Fruit fly (Drosophila melanogaster): ENCODE results near the gene Rab9Fb.
"Not testable (repeated sequence)": the region's sequence is repeated elsewhere in the genome, so short reads cannot be mapped to it uniquely, and the experiment has no call there.

Gene Rab9Fb

dm6 chrX:10952386-10952785, at the start of gene Rab9Fb:
Rab9Fb (minus strand) TSS chrX:10952486.
- TF ChIP-seq Clk (GFP tag; optimal IDR thresholded peaks at IDR 0.05) (no peak), cic (GFP tag; optimal IDR thresholded peaks at IDR 0.05) (no peak), CG7101 (tag; optimal IDR thresholded peaks at IDR 0.05) (no peak), pad (GFP tag; optimal IDR thresholded peaks at IDR 0.05) (no peak), bab1 (GFP tag; optimal IDR thresholded peaks at IDR 0.05) (no peak), Crg-1 (GFP tag; optimal IDR thresholded peaks at IDR 0.05) (no peak), kay (GFP tag; ENCODE audit: borderline replicate concordance) (no peak), toe (GFP tag; optimal IDR thresholded peaks at IDR 0.05) (no peak)

dm6 chrX:10966978-10967731, 14.9 kb upstream of the Rab9Fb start, which contains the start of gene C901:
C901 (minus strand) TSS chrX:10967134.
- TF ChIP-seq Crg-1 (GFP tag; optimal IDR thresholded peaks at IDR 0.05) (no peak), tj (GFP tag; optimal IDR thresholded peaks at IDR 0.05) (no peak), bab1 (GFP tag; optimal IDR thresholded peaks at IDR 0.05) (no peak), CG7045 (GFP tag; optimal IDR thresholded peaks at IDR 0.05) (no peak), ovo (GFP tag; optimal IDR thresholded peaks at IDR 0.05) (no peak), kay (GFP tag; ENCODE audit: borderline replicate concordance) (no peak), cnc (optimal IDR thresholded peaks at IDR 0.05) (no peak), toe (GFP tag; optimal IDR thresholded peaks at IDR 0.05) (no peak), CG14711 (tag; optimal IDR thresholded peaks at IDR 0.05) (no peak), Mnt (GFP tag; optimal IDR thresholded peaks at IDR 0.05) (no peak), pad (GFP tag; optimal IDR thresholded peaks at IDR 0.05) (no peak), CG11617 (GFP tag; optimal IDR thresholded peaks at IDR 0.05) (no peak), CG5204 (GFP tag; optimal IDR thresholded peaks at IDR 0.05) (no peak), CG7101 (tag; optimal IDR thresholded peaks at IDR 0.05) (no peak), CG33017 (tag; optimal IDR thresholded peaks at IDR 0.05) (no peak), CG1620 (GFP tag; optimal IDR thresholded peaks at IDR 0.05) (no peak), Clk (GFP tag; optimal IDR thresholded peaks at IDR 0.05) (no peak), cic (GFP tag; optimal IDR thresholded peaks at IDR 0.05) (no peak)

- TF ChIP-seq pad (GFP tag; optimal IDR thresholded peaks at IDR 0.05) (no peak), CG11617 (GFP tag; optimal IDR thresholded peaks at IDR 0.05) (no peak), Clk (GFP tag; optimal IDR thresholded peaks at IDR 0.05) (no peak), tj (GFP tag; optimal IDR thresholded peaks at IDR 0.05) (no peak), kay (GFP tag; ENCODE audit: borderline replicate concordance) (no peak), cic (GFP tag; optimal IDR thresholded peaks at IDR 0.05) (no peak), CG7045 (GFP tag; optimal IDR thresholded peaks at IDR 0.05) (no peak), ovo (GFP tag; optimal IDR thresholded peaks at IDR 0.05) (no peak), bab1 (GFP tag; optimal IDR thresholded peaks at IDR 0.05) (no peak), toe (GFP tag; optimal IDR thresholded peaks at IDR 0.05) (no peak), CG1620 (GFP tag; optimal IDR thresholded peaks at IDR 0.05) (no peak), CG5204 (GFP tag; optimal IDR thresholded peaks at IDR 0.05) (no peak), Crg-1 (GFP tag; optimal IDR thresholded peaks at IDR 0.05) (no peak), Hr96 (GFP tag; optimal IDR thresholded peaks at IDR 0.05) (no peak), CG12768 (GFP tag; optimal IDR thresholded peaks at IDR 0.05) (no peak), CG33017 (tag; optimal IDR thresholded peaks at IDR 0.05) (no peak), CG7101 (tag; optimal IDR thresholded peaks at IDR 0.05) (no peak), cnc (optimal IDR thresholded peaks at IDR 0.05) (no peak), CG14711 (tag; optimal IDR thresholded peaks at IDR 0.05) (no peak)
Observed at dm6 chrX:10959912-10960311, 7.6 kb upstream of the Rab9Fb start.

DNA sequence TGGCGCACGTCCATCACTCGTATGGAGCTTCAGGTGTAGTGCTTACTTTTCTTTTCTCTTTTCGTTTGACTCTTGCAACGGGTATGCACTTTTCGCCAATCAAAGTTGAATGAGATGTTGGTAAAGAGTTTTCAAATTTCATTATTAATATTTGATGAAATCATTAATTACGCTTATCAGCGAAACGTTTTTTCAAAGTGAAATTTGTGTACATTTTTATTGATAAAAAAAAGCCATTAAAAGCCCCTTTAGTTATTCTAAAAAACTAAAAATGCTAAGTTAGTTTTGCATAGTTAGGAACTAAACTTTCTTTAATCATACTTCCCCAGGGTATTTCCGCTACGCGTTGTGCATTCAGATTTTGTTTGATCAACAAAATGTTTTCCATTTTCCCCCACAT, 954 bp upstream of the Rab9Fb start:
- TF ChIP-seq CG11617 (GFP tag; optimal IDR thresholded peaks at IDR 0.05) (no peak), CG12768 (GFP tag; optimal IDR thresholded peaks at IDR 0.05) (no peak), CG7045 (GFP tag; optimal IDR thresholded peaks at IDR 0.05) (no peak)

- not testable (repeated sequence) for TF ChIP-seq CG33017 (tag; optimal IDR thresholded peaks at IDR 0.05); cnc (optimal IDR thresholded peaks at IDR 0.05); CG5204 (GFP tag; optimal IDR thresholded peaks at IDR 0.05)
Observed at dm6 chrX:10950930-10951329, 1.4 kb downstream of the Rab9Fb start, which contains the start of gene Rab9Fa. Rab9Fa (minus strand) TSS chrX:10951030.

- no peak for TF ChIP-seq CG1620 (GFP tag; optimal IDR thresholded peaks at IDR 0.05)
- TF ChIP-seq tj (GFP tag; optimal IDR thresholded peaks at IDR 0.05), result no peak
- TF ChIP-seq kay (GFP tag; ENCODE audit: borderline replicate concordance), result no peak
- no peak for TF ChIP-seq CG12768 (GFP tag; optimal IDR thresholded peaks at IDR 0.05)
- TF ChIP-seq toe (GFP tag; optimal IDR thresholded peaks at IDR 0.05), result no peak
- TF ChIP-seq Clk (GFP tag; optimal IDR thresholded peaks at IDR 0.05), result no peak
- TF ChIP-seq CG5204 (GFP tag; optimal IDR thresholded peaks at IDR 0.05), result no peak
- TF ChIP-seq cic (GFP tag; optimal IDR thresholded peaks at IDR 0.05), result no peak
- TF ChIP-seq CG7101 (tag; optimal IDR thresholded peaks at IDR 0.05), result no peak
- no peak for TF ChIP-seq pad (GFP tag; optimal IDR thresholded peaks at IDR 0.05)
- no peak for TF ChIP-seq Mnt (GFP tag; optimal IDR thresholded peaks at IDR 0.05)
- TF ChIP-seq CG7045 (GFP tag; optimal IDR thresholded peaks at IDR 0.05), result no peak
- no peak for TF ChIP-seq bab1 (GFP tag; optimal IDR thresholded peaks at IDR 0.05)
- TF ChIP-seq Hr96 (GFP tag; optimal IDR thresholded peaks at IDR 0.05), result no peak
- TF ChIP-seq CG11617 (GFP tag; optimal IDR thresholded peaks at IDR 0.05), result no peak
- TF ChIP-seq CG14711 (tag; optimal IDR thresholded peaks at IDR 0.05), result no peak
- TF ChIP-seq cnc (optimal IDR thresholded peaks at IDR 0.05), result no peak
- no peak for TF ChIP-seq ovo (GFP tag; optimal IDR thresholded peaks at IDR 0.05)
Observed at dm6 chrX:10936599-10936998, 15.7 kb downstream of the Rab9Fb start.

Data from whole organism, adult.